Worm (Caenorhabditis elegans) whole organism, late embryonic: ENCODE data around the gene cgt-3.

ENCODE experiments used
- C38D4.7 ChIP-seq: fragments of 200-800 bp; sonication (Bioruptor generic); optimal IDR thresholded peaks from 2 replicates; lab custom pipeline; 2018; ENCODE audit warnings: mild to moderate bottlenecking, missing genetic modification characterization, moderate library complexity, missing compliant biosample characterization
- F13H6.1 ChIP-seq: sonication (generic microtip); optimal IDR thresholded peaks from 2 replicates; lab custom pipeline; 2016; ENCODE audit warnings: missing genetic modification characterization, missing compliant biosample characterization
- T23F11.4 ChIP-seq: fragments of 200-800 bp; sonication (Bioruptor generic); optimal IDR thresholded peaks from 2 replicates; lab custom pipeline; 2018; ENCODE audit warnings: mild to moderate bottlenecking, missing genetic modification characterization, missing compliant biosample characterization
- ama-1 ChIP-seq: fragments of 150-350 bp; optimal IDR thresholded peaks from 2 replicates; lab custom pipeline; 2014
- ceh-14 ChIP-seq: sonication (generic microtip); optimal IDR thresholded peaks from 2 replicates; lab custom pipeline; 2016; ENCODE audit warnings: missing genotype, missing genetic modification characterization, missing compliant biosample characterization
- ceh-19 ChIP-seq: fragments of 200-800 bp; sonication (Bioruptor generic); optimal IDR thresholded peaks from 2 replicates; lab custom pipeline; 2018; ENCODE audit warnings: mild to moderate bottlenecking, missing genetic modification characterization, missing compliant biosample characterization
- ceh-2 ChIP-seq: sonication (generic microtip); optimal IDR thresholded peaks from 2 replicates; lab custom pipeline; 2016; ENCODE audit warnings: missing genotype, missing genetic modification characterization, missing compliant biosample characterization
- ceh-30 ChIP-seq: fragments of 150-350 bp; optimal IDR thresholded peaks from 2 replicates; lab custom pipeline; 2014; ENCODE audit warnings: missing biosample characterization, missing genetic modification characterization
- ceh-31 ChIP-seq: sonication (generic microtip); optimal IDR thresholded peaks from 2 replicates; lab custom pipeline; 2016; ENCODE audit warnings: missing genetic modification characterization, missing compliant biosample characterization
- ceh-34 ChIP-seq: sonication (generic microtip); optimal IDR thresholded peaks from 2 replicates; lab custom pipeline; 2016; ENCODE audit warnings: mild to moderate bottlenecking, missing genetic modification characterization, missing compliant biosample characterization
- ceh-45 ChIP-seq: fragments of 200-800 bp; sonication (Bioruptor generic); IDR thresholded peaks from 2 replicates; pipeline ENCODE4 v1.3.6; 2022; ENCODE audit warnings: missing genetic modification reagents, missing genetic modification characterization, missing compliant biosample characterization
- ceh-48 ChIP-seq: sonication (generic microtip); optimal IDR thresholded peaks from 2 replicates; lab custom pipeline; 2016; ENCODE audit warnings: missing genetic modification characterization, inconsistent platforms, missing compliant biosample characterization
- ceh-9 ChIP-seq: sonication (generic microtip); optimal IDR thresholded peaks from 2 replicates; lab custom pipeline; 2016; ENCODE audit warnings: mild to moderate bottlenecking, missing genetic modification characterization, inconsistent platforms, missing compliant biosample characterization
- dve-1 ChIP-seq: sonication (generic microtip); optimal IDR thresholded peaks from 2 replicates; lab custom pipeline; 2017; ENCODE audit warnings: antibody characterized with exemption, mild to moderate bottlenecking, missing genetic modification characterization, missing compliant biosample characterization
- elt-2 ChIP-seq: sonication (generic microtip); optimal IDR thresholded peaks from 2 replicates; lab custom pipeline; 2016; ENCODE audit warnings: missing genetic modification reagents, missing genetic modification characterization, missing compliant biosample characterization
- eyg-1 ChIP-seq: sonication (generic microtip); optimal IDR thresholded peaks from 2 replicates; lab custom pipeline; 2016; ENCODE audit warnings: missing genotype, missing genetic modification characterization, missing compliant biosample characterization
- fkh-6 ChIP-seq: sonication (generic microtip); optimal IDR thresholded peaks from 2 replicates; lab custom pipeline; 2016; ENCODE audit warnings: missing genetic modification characterization, missing compliant biosample characterization
- gmeb-2 ChIP-seq: sonication (generic microtip); optimal IDR thresholded peaks from 2 replicates; lab custom pipeline; 2016; ENCODE audit warnings: missing genetic modification characterization, inconsistent platforms, missing compliant biosample characterization
- hlh-15 ChIP-seq: sonication (generic microtip); optimal IDR thresholded peaks from 2 replicates; lab custom pipeline; 2016; ENCODE audit warnings: missing genetic modification characterization, missing compliant biosample characterization
- hlh-6 ChIP-seq: sonication (generic microtip); optimal IDR thresholded peaks from 2 replicates; lab custom pipeline; 2016; ENCODE audit warnings: missing genotype, missing genetic modification characterization, missing compliant biosample characterization
- hlh-8 ChIP-seq: sonication (generic microtip); optimal IDR thresholded peaks from 2 replicates; lab custom pipeline; 2016; ENCODE audit warnings: missing genotype, missing genetic modification characterization, missing compliant biosample characterization
- lin-11 ChIP-seq: fragments of 200-800 bp; sonication (Bioruptor generic); optimal IDR thresholded peaks from 2 replicates; lab custom pipeline; 2018; ENCODE audit warnings: mild to moderate bottlenecking, missing genetic modification characterization, missing compliant biosample characterization
- madf-2 ChIP-seq: sonication (generic microtip); optimal IDR thresholded peaks from 2 replicates; lab custom pipeline; 2017; ENCODE audit warnings: missing genetic modification characterization, missing compliant biosample characterization
- mec-3 ChIP-seq: sonication (generic microtip); optimal IDR thresholded peaks from 2 replicates; lab custom pipeline; 2016; ENCODE audit warnings: borderline replicate concordance, missing genetic modification characterization, missing compliant biosample characterization
- nhr-11 ChIP-seq: fragments of 150-350 bp; optimal IDR thresholded peaks from 2 replicates; lab custom pipeline; 2014; ENCODE audit warnings: missing biosample characterization, missing genetic modification characterization
- npax-4 ChIP-seq: sonication (generic microtip); optimal IDR thresholded peaks from 2 replicates; lab custom pipeline; 2016; ENCODE audit warnings: missing genetic modification characterization, missing compliant biosample characterization
- pax-1 ChIP-seq: fragments of 150-350 bp; optimal IDR thresholded peaks from 2 replicates; lab custom pipeline; 2014; ENCODE audit warnings: missing biosample characterization, missing genetic modification characterization
- pqm-1 ChIP-seq: sonication (generic microtip); optimal IDR thresholded peaks from 2 replicates; lab custom pipeline; 2016; ENCODE audit warnings: missing genetic modification characterization, missing compliant biosample characterization
- pros-1 ChIP-seq: fragments of 150-350 bp; optimal IDR thresholded peaks from 2 replicates; lab custom pipeline; 2014; ENCODE audit warnings: missing biosample characterization, missing genetic modification reagents, missing genetic modification characterization
- ref-2 ChIP-seq: sonication (generic microtip); optimal IDR thresholded peaks from 2 replicates; lab custom pipeline; 2016; ENCODE audit warnings: missing genetic modification characterization, missing compliant biosample characterization
- rnt-1 ChIP-seq: sonication (generic microtip); optimal IDR thresholded peaks from 2 replicates; lab custom pipeline; 2016; ENCODE audit warnings: missing genetic modification characterization, missing compliant biosample characterization
- syd-9 ChIP-seq: sonication (generic microtip); optimal IDR thresholded peaks from 2 replicates; lab custom pipeline; 2016; ENCODE audit warnings: mild to moderate bottlenecking, missing genetic modification characterization, moderate library complexity, missing compliant biosample characterization
- tbx-7 ChIP-seq: sonication (generic microtip); optimal IDR thresholded peaks from 2 replicates; lab custom pipeline; 2016; ENCODE audit warnings: missing genotype, missing genetic modification characterization, missing compliant biosample characterization
- unc-42 ChIP-seq: sonication (generic microtip); optimal IDR thresholded peaks from 2 replicates; lab custom pipeline; 2016; ENCODE audit warnings: missing genotype, missing genetic modification characterization, missing compliant biosample characterization
- unc-55 ChIP-seq: sonication (generic microtip); optimal IDR thresholded peaks from 2 replicates; lab custom pipeline; 2017; ENCODE audit warnings: missing biosample characterization, missing genetic modification reagents, missing genetic modification characterization
- ztf-16 ChIP-seq: sonication (generic microtip); optimal IDR thresholded peaks from 2 replicates; lab custom pipeline; 2017; ENCODE audit warnings: missing genetic modification characterization, missing compliant biosample characterization

Gene cgt-3

DNA sequence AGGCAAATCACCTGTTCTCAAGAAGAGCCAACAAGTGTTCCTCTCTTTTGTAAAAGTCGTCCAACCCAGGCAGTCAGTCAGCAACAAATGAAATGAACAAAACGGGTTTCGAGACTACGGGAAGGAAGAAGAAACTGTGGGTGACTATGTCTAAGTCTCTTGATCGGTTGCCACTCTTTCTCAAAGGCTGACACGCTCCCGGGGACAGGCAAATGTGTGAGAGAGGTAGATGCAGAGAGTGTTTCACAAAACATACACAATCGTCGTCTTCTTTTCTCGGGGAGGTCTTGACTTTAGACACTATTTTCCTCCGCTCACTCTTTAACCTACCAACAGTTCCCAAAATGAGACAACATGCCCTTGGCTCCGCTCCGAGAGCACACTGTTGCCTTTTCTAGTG lies 20.0 kb downstream of the cgt-3 start:
- TF ChIP-seq pqm-1 (tag; lab: Kevin White, UChicago) (no peak), F13H6.1 (tag; lab: Kevin White, UChicago) (no peak), syd-9 (no peak), ceh-9 (tag; lab: Kevin White, UChicago) (no peak), madf-2 (tag; lab: Kevin White, UChicago) (no peak), ref-2 (peak; percentile 45)

DNA sequence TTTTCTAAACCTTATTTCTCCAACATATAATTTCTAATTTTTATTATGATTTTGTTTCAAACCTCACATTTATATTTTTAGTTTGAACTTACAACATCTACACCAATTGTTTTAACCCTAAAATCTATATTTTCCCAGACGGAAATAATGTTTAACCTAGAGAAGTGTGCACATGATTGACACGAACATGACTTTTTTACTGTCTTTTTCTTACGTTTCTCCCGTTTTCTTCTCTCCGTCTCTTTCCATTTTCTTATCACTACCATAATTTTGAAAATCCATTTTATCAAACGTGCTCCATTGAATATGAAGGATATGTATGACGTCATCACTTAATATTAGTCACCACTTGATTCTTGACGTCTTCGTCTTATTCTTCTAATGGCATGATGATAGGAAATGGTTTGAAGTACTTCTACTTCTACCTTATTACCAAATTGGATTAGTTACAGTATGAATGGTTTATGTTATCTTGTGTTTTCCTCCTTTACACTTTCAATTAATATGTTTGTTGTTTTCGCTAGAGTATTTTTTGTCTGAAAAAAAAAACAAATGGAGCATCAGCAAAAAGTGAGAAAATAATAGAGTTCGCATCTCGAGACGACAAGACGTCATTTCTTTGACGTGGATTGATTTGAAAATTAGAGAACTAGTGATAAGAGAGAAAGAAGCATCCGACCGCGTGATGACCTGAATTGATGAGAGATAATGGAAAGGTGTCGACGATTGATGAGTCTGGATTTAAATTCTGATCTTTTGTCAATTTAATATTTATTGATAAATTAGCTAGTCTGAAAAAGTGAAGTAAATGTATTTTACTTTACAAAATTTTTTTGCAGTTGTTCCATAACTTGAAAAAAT lies 21.0 kb downstream of the cgt-3 start:
- TF ChIP-seq unc-42 (tag; lab: Kevin White, UChicago) (no peak), hlh-15 (tag; lab: Kevin White, UChicago) (no peak), ama-1 (lab: Kevin White, UChicago) (no peak), unc-55 (peak; percentile 88)

DNA sequence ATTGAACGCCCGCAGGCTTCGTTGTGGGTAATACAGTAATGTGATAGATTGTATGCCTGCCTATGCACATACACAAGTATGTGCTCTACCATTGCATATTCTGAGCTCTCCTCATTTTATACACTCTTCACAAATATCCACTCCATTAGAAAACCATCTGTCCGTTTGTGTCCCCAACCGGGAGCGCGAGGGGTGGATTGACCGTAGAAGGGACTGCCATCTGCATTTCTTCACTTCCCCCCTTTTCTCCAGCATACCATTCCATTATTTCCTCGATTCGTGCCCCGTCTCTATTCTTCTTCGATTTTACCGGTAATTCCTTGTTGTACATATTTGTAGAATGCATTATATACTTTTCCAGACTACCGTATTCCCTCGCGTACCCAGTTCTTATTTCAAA lies 22.0 kb downstream of the cgt-3 start:
- TF ChIP-seq ztf-16 (tag; lab: Kevin White, UChicago) (no peak), dve-1 (tag; lab: Kevin White, UChicago) (no peak), ceh-2 (no peak), ceh-30 (tag; lab: Kevin White, UChicago) (no peak), ceh-34 (tag; lab: Kevin White, UChicago) (no peak), C38D4.7 (GFP tag; lab: Kevin White, UChicago) (no peak), ceh-14 (tag; lab: Kevin White, UChicago) (no peak), hlh-8 (no peak), hlh-6 (peak; percentile 30), ceh-45 (GFP tag; lab: Robert Waterston, UW) (no peak), lin-11 (tag; lab: Kevin White, UChicago) (no peak), npax-4 (tag; lab: Kevin White, UChicago) (no peak), ceh-19 (GFP tag; lab: Kevin White, UChicago) (no peak), pax-1 (no peak), fkh-6 (tag; lab: Kevin White, UChicago) (peak; percentile 25)

DNA sequence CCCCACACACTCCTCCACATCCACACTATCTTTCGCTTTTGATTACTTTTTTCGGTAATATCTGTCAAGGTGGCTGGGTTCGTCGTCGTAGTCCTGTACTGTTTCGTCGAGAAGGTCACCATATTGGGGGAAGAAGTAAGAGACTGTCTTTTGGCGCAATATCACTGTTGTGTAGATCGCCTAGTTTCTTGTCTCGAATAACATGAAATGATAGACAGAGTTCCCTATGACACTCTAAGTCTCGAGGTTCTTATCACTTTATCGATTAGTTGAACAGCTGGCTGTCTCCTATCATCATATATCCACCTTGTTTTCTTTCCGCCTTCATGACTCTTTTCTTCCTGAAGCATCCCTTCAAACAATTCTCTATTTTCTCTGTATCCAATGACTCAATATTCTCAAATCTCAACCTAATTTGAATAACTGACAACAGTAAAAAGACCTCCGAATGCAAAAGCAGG lies 22.9 kb downstream of the cgt-3 start:
- TF ChIP-seq unc-55 (peak; percentile 28), T23F11.4 (no peak), rnt-1 (tag; lab: Kevin White, UChicago) (no peak), syd-9 (no peak)

DNA sequence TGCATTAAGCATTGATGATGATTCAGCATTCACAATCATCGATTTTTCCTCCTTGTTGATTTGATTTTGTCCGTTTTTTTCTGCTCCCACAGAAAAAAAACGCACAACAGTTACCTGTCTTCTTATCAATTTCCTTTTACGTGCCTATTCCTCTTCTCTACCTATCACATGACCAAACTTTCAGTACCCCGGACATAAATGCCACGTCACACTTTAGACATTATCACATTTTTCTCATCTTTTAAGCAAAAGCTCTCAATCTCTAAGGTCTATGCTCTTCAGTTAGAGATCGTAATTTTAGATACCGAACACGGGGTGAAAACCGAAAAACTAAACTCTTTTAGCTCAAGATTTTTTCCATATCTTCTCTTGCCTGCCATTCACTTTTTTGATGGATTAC lies 24.9 kb downstream of the cgt-3 start:
- no peak for TF ChIP-seq dve-1 (tag; lab: Kevin White, UChicago)
- no peak for TF ChIP-seq ceh-48
- no peak for TF ChIP-seq pros-1
- no peak for TF ChIP-seq ceh-31
- no peak for TF ChIP-seq ama-1 (lab: Kevin White, UChicago)
- TF ChIP-seq nhr-11: no peak
- TF ChIP-seq T23F11.4: no peak
- TF ChIP-seq eyg-1 (tag; lab: Kevin White, UChicago): no peak
- TF ChIP-seq mec-3 (tag; lab: Kevin White, UChicago): no peak
- no peak for TF ChIP-seq hlh-6
- TF ChIP-seq elt-2 (tag; lab: Kevin White, UChicago): no peak
- TF ChIP-seq ceh-19 (GFP tag; lab: Kevin White, UChicago): no peak
- no peak for TF ChIP-seq gmeb-2 (tag; lab: Kevin White, UChicago)
- no peak for TF ChIP-seq tbx-7 (tag; lab: Kevin White, UChicago)
- TF ChIP-seq F13H6.1 (tag; lab: Kevin White, UChicago): no peak
- TF ChIP-seq, all 69 proteins: peak for 0
